Worm (Caenorhabditis elegans) whole organism, L1 larva: ENCODE results near the gene inx-3.

Experiments used
- ceh-63 ChIP-seq: fragments of 200-800 bp; sonication (Bioruptor generic); optimal IDR thresholded peaks from 2 replicates; lab custom pipeline; 2018; ENCODE audit warnings: mild to moderate bottlenecking, missing genetic modification characterization, missing compliant biosample characterization
- ces-1 ChIP-seq: fragments of 150-350 bp; optimal IDR thresholded peaks from 2 replicates; lab custom pipeline; 2014; ENCODE audit warnings: missing biosample characterization, missing genetic modification reagents, missing genetic modification characterization
- dpl-1 ChIP-seq, 3 experiments: fragments of 150-350 bp in 2 of 3; sonication (generic microtip) in 1 of 3; optimal IDR thresholded peaks; 2 replicates each; lab custom pipeline; 2014 to 2017; ENCODE audit warnings: missing biosample characterization in 3 of 3, missing genetic modification characterization in 3 of 3, missing genetic modification reagents in 3 of 3
- egl-27 ChIP-seq, 2 experiments: fragments of 150-350 bp in 1 of 2; sonication (generic microtip); optimal IDR thresholded peaks; 3 replicates each; lab custom pipeline; 2017 to 2018; ENCODE audit warnings: missing biosample characterization in 2 of 2, missing genetic modification characterization in 2 of 2, missing genetic modification reagents in 2 of 2
- nhr-77 ChIP-seq: fragments of 150-350 bp; optimal IDR thresholded peaks from 2 replicates; lab custom pipeline; 2014; ENCODE audit warnings: missing biosample characterization, missing genetic modification characterization
- skn-1 ChIP-seq: fragments of 150-350 bp; optimal IDR thresholded peaks from 2 replicates; lab custom pipeline; 2014; ENCODE audit warnings: missing biosample characterization, missing genetic modification characterization
- zag-1 ChIP-seq: fragments of 150-350 bp; optimal IDR thresholded peaks from 2 replicates; lab custom pipeline; 2014; ENCODE audit warnings: missing biosample characterization, missing genetic modification characterization
- ztf-4 ChIP-seq: fragments of 150-350 bp; optimal IDR thresholded peaks from 2 replicates; lab custom pipeline; 2014; ENCODE audit warnings: missing biosample characterization, missing genetic modification characterization

DNA sequence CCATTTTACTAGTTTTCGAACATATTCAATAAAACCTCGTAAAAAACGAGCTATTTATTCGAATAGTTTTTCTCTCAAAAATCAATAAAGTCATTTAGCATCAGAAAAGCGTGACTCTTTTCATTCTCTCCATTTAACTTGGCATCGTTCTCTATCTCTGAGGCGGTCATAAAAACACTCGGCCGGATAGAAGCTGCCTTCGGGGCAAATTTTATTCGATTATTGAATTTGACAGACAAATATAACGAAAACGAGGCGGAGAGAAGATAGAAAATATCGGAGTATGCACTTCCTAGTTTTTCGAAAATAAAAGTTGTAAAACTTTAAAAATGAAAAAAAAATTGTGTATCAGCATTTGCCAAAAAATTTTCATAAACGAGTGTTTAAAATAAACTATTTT, 20.7 kb upstream of the inx-3 start:
- no peak for TF ChIP-seq ces-1
- no peak for TF ChIP-seq dpl-1 (GFP tag; optimal IDR thresholded peaks at IDR 0.05; lab: Kevin White, UChicago)
- TF ChIP-seq skn-1 = no peak
- TF ChIP-seq ceh-63 = no peak
- no peak for TF ChIP-seq ztf-4 (tag; lab: Kevin White, UChicago)
- TF ChIP-seq nhr-77 (tag; lab: Kevin White, UChicago) = no peak
- no peak for TF ChIP-seq zag-1
- no peak for TF ChIP-seq egl-27 (tag; optimal IDR thresholded peaks at IDR 0.05; lab: Kevin White, UChicago)
